Worm (Caenorhabditis elegans) whole organism, midembryonic: Measurements from ENCODE around the gene kin-34.
"Not testable (repeated sequence)": the region's sequence is repeated elsewhere in the genome, so short reads cannot be mapped to it uniquely, and the experiment has no call there.

ENCODE experiments used
- T22C8.4 ChIP-seq: fragments of 200-800 bp; sonication (Bioruptor generic); IDR thresholded peaks from 2 replicates; pipeline ENCODE4 v1.3.6; 2022; ENCODE audit warnings: missing genetic modification characterization, missing compliant biosample characterization
- cog-1 ChIP-seq: sonication (generic microtip); optimal IDR thresholded peaks from 2 replicates; lab custom pipeline; 2016; ENCODE audit warnings: missing genetic modification characterization, missing compliant biosample characterization
- flt-1 ChIP-seq: fragments of 200-800 bp; sonication (Bioruptor generic); IDR thresholded peaks from 2 replicates; pipeline ENCODE4 v1.3.6; 2022; ENCODE audit warnings: missing genetic modification characterization, missing compliant biosample characterization
- klf-2 ChIP-seq: fragments of 200-800 bp; sonication (Bioruptor generic); conservative IDR thresholded peaks from 2 replicates; pipeline ENCODE4 v1.3.6; 2022; ENCODE audit warnings: missing genetic modification reagents, missing genetic modification characterization, missing compliant biosample characterization
- med-1 ChIP-seq: sonication (generic microtip); optimal IDR thresholded peaks from 2 replicates; lab custom pipeline; 2017; ENCODE audit warnings: missing genetic modification characterization, mild to moderate bottlenecking, missing compliant biosample characterization, antibody characterized with exemption, missing genetic modification reagents; ENCODE audit not compliant: insufficient read depth
- ref-1 ChIP-seq: fragments of 200-800 bp; sonication (Bioruptor generic); conservative IDR thresholded peaks from 2 replicates; pipeline ENCODE4 v1.3.6; 2022; ENCODE audit warnings: missing genetic modification reagents, missing genetic modification characterization, missing compliant biosample characterization

DNA sequence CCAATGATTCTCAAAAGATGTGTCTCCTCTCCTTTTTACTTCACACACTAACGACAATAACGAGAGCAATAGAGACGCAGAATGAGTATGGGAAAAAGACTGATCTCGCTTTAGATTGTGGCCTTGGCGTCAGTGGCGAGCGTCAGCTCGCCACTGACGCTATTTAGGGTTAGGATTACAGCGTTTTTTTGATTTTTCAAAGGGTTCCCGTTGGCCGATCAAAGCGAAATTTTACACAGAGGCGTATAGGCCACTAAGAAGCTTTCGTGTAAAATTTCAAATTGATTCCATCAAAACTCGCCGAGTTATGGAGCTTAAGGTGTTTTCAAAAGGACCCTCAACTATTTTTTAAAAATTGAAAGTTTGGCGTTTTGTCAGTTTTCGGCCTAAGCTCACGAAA is 33.3 kb downstream of the kin-34 start, which contains the start of gene DC2.5:
- TF ChIP-seq cog-1 (tag; lab: Kevin White, UChicago); ref-1 (GFP tag; lab: Robert Waterston, UW); T22C8.4; klf-2 (GFP tag; lab: Robert Waterston, UW); med-1; flt-1 (GFP tag; lab: Robert Waterston, UW): not testable (repeated sequence)
